Worm (Caenorhabditis elegans) whole organism, midembryonic: ENCODE results near the gene F26F4.8.

Source experiments
- cog-1 ChIP-seq: sonication (generic microtip); optimal IDR thresholded peaks from 2 replicates; lab custom pipeline; 2016; ENCODE audit warnings: missing genetic modification characterization, missing compliant biosample characterization
- flt-1 ChIP-seq: fragments of 200-800 bp; sonication (Bioruptor generic); IDR thresholded peaks from 2 replicates; pipeline ENCODE4 v1.3.6; 2022; ENCODE audit warnings: missing genetic modification characterization, missing compliant biosample characterization
- klf-2 ChIP-seq: fragments of 200-800 bp; sonication (Bioruptor generic); conservative IDR thresholded peaks from 2 replicates; pipeline ENCODE4 v1.3.6; 2022; ENCODE audit warnings: missing genetic modification reagents, missing genetic modification characterization, missing compliant biosample characterization
- med-1 ChIP-seq: sonication (generic microtip); optimal IDR thresholded peaks from 2 replicates; lab custom pipeline; 2017; ENCODE audit warnings: missing genetic modification characterization, mild to moderate bottlenecking, missing compliant biosample characterization, antibody characterized with exemption, missing genetic modification reagents; ENCODE audit not compliant: insufficient read depth
- tab-1 ChIP-seq: fragments of 200-800 bp; sonication (Bioruptor generic); IDR thresholded peaks from 2 replicates; pipeline ENCODE4 v1.3.6; 2022; ENCODE audit warnings: missing genetic modification characterization, missing compliant biosample characterization
- ztf-29 ChIP-seq: fragments of 200-800 bp; sonication (Bioruptor generic); IDR thresholded peaks from 2 replicates; pipeline ENCODE4 v1.3.6; 2022; ENCODE audit warnings: missing genetic modification reagents, missing genetic modification characterization, missing compliant biosample characterization

DNA sequence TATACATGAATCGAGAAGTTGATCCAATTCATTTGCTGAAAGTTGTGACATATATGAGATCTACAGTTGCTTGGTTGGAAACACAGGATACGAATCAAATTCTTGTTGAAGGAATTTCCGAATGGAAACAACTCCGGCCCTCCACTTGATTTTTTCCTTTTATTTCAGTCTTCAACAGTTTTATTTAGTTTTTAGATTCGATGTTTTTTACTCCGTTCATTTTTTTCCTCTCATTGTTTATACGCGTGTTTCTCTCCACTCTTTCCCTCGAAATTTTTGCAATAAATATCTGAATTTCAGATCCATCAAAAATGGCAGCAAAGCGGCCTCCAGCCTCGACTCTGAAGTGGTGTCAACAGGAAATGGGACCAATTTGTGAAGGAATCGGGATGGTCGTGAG lies 42.1 kb downstream of the F26F4.8 start, which contains the start of gene coq-8:
- no peak for TF ChIP-seq ztf-29
- no peak for TF ChIP-seq klf-2 (GFP tag; lab: Robert Waterston, UW)
- no peak for TF ChIP-seq tab-1 (GFP tag; lab: Robert Waterston, UW)
- no peak for TF ChIP-seq med-1 (GFP tag; lab: Kevin White, UChicago)
- TF ChIP-seq flt-1: no peak
- no peak for TF ChIP-seq cog-1 (tag; lab: Kevin White, UChicago)
